Fruit fly (Drosophila melanogaster): ENCODE results near the gene CG3176.

Gene CG3176

DNA sequence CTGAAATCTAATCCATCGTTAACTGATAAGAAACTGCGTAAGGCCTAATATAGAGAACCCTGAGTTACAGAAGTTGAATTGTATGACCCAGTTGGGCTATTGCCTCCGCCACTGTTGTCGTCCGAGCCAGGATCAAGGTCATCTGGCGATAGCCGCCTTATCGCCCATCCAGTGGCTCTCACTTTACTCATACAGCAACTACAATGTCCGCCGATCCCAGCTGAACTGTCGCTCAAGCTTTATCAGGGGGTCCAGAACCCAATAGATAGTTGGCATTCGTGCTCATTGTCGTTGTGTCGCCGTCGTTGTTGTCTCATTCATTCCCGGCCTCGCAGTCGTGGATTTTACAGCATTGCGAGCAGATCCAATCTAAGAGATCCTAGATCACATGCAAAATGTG is 27.5 kb downstream of the CG3176 start, which contains the start of gene arg (continued):
- TF ChIP-seq ftz-f1 (GFP tag; optimal IDR thresholded peaks at IDR 0.05) (peak; percentile 23), sug (tag; optimal IDR thresholded peaks at IDR 0.05) (peak; percentile 78), CG13424 (tag; optimal IDR thresholded peaks at IDR 0.05) (no peak), Side (GFP tag; optimal IDR thresholded peaks at IDR 0.05) (no peak), MTF-1 (GFP tag; optimal IDR thresholded peaks at IDR 0.05; ENCODE audit: borderline replicate concordance) (no peak), CG1792 (GFP tag; optimal IDR thresholded peaks at IDR 0.05) (no peak), unc-4 (GFP tag; IDR thresholded peaks at IDR 0.05; ENCODE audit: partially characterized antibody) (no peak), lab (GFP tag; optimal IDR thresholded peaks at IDR 0.05) (no peak), jing (GFP tag; optimal IDR thresholded peaks at IDR 0.05) (no peak), CG10543 (GFP tag; optimal IDR thresholded peaks at IDR 0.05) (peak; percentile 3)

DNA sequence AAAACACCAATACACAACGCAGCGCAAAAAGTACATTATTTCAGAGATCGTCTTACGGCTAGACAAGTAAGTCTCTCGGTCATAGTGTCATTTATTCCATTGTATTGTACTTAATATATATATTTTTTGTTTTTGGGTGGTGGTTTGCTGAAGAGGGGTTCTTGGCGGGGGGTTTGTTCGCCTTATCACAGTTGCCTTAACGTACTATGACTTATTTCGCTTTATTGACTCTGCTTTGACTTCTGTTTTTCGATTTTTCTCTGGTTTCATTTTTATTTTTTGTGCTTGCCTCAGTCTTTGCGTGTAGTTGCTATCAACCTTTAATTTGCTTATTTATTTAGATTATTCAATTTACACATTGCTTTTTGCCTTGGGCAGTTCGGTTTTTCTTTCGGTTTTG is 28.9 kb downstream of the CG3176 start:
- TF ChIP-seq Atf-2 (GFP tag; optimal IDR thresholded peaks at IDR 0.05), result no peak
- no peak for TF ChIP-seq crol (GFP tag; IDR thresholded peaks at IDR 0.05)
- no peak for TF ChIP-seq CG11504 (tag; optimal IDR thresholded peaks at IDR 0.05)
- TF ChIP-seq CG30431 (GFP tag; optimal IDR thresholded peaks at IDR 0.05), result no peak
- TF ChIP-seq sug (tag; optimal IDR thresholded peaks at IDR 0.05), result peak; percentile 68
- no peak for TF ChIP-seq CG3065 (GFP tag; optimal IDR thresholded peaks at IDR 0.05)
- TF ChIP-seq CG34376 (GFP tag; optimal IDR thresholded peaks at IDR 0.05), result peak; percentile 17
- TF ChIP-seq Nf-YA (GFP tag; IDR thresholded peaks at IDR 0.05), result no peak
- TF ChIP-seq klu (GFP tag; IDR thresholded peaks at IDR 0.05), result no peak
- TF ChIP-seq CG14050 (GFP tag; IDR thresholded peaks at IDR 0.05), result no peak
- peak; percentile 8 for TF ChIP-seq lbe (GFP tag; optimal IDR thresholded peaks at IDR 0.05)
- no peak for TF ChIP-seq fu2 (GFP tag; optimal IDR thresholded peaks at IDR 0.05)
- no peak for TF ChIP-seq bsh (GFP tag; optimal IDR thresholded peaks at IDR 0.05)
- no peak for TF ChIP-seq Rx (GFP tag; IDR thresholded peaks at IDR 0.05)

DNA sequence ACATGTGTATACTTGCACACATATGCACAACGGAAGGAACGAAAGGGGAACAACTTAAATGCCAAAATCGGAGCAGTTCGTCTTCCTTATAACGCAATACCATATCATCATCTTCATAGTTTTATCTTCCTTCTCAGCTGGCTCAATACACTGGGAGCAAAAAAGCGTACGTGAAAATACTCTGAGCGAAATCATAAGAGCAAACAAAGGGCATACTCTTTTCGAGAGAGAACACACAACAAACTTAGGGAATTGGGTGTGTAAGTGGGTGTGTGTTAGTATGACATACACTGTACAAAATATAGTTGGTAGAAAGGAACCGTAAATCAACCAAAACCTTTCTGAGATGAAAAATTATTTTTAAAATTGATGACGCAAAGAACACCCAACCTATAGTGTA is 30.9 kb downstream of the CG3176 start:
- TF ChIP-seq ind (GFP tag; optimal IDR thresholded peaks at IDR 0.05) (peak; percentile 5), gem (tag; optimal IDR thresholded peaks at IDR 0.05) (peak; percentile 25), lilli (GFP tag; optimal IDR thresholded peaks at IDR 0.05) (peak; percentile 4), ci (GFP tag; IDR thresholded peaks at IDR 0.05) (0 out of 3 replicates have a peak, but pooled peaks have one; percentile 16), Xbp1 (GFP tag; optimal IDR thresholded peaks at IDR 0.05) (peak; percentile 6), Doc3 (GFP tag; IDR thresholded peaks at IDR 0.05; ENCODE audit: partially characterized antibody) (no peak), Ets65A (GFP tag) (peak; percentile 89), CG7271 (tag; optimal IDR thresholded peaks at IDR 0.05) (no peak), eve (GFP tag; optimal IDR thresholded peaks at IDR 0.05) (peak in 1 of 2 experiments; percentile 37), bsh (GFP tag; optimal IDR thresholded peaks at IDR 0.05) (peak in 1 of 2 experiments; percentile 40), CG2712 (tag; optimal IDR thresholded peaks at IDR 0.05) (peak; percentile 10), CG4360 (GFP tag; IDR thresholded peaks at IDR 0.05) (0 out of 2 replicates have a peak, but pooled peaks have one; percentile 8), CG1603 (tag; optimal IDR thresholded peaks at IDR 0.05) (peak; percentile 11), cg (GFP tag; optimal IDR thresholded peaks at IDR 0.05) (peak; percentile 15), zf30C (GFP tag; optimal IDR thresholded peaks at IDR 0.05) (peak; percentile 64), NK7.1 (GFP tag; optimal IDR thresholded peaks at IDR 0.05) (no peak), Rx (GFP tag; IDR thresholded peaks at IDR 0.05) (no peak), CG17361 (GFP tag; IDR thresholded peaks at IDR 0.05) (0 out of 3 replicates have a peak, but pooled peaks have one; percentile 13), Med (GFP tag) (peak; percentile 48), D19A (tag; optimal IDR thresholded peaks at IDR 0.05) (peak; percentile 6), sens (GFP tag) (peak; percentile 83), tna (GFP tag; IDR thresholded peaks at IDR 0.05; ENCODE audit: partially characterized antibody) (no peak), Side (GFP tag; optimal IDR thresholded peaks at IDR 0.05) (peak; percentile 6)

Data from whole organism, embryonic.